Worm (Caenorhabditis elegans): ENCODE data around the gene col-158.

col-158 gene

ce11 chrV:11798320-11798719 lies 31.1 kb upstream of the col-158 start:
- TF ChIP-seq ceh-9 (tag; optimal IDR thresholded peaks at IDR 0.05) (no peak), hlh-8 (tag; optimal IDR thresholded peaks at IDR 0.05) (no peak), C08G9.2 (tag; optimal IDR thresholded peaks at IDR 0.05) (no peak), fkh-10 (GFP tag; optimal IDR thresholded peaks at IDR 0.05) (no peak), ceh-19 (GFP tag; optimal IDR thresholded peaks at IDR 0.05) (no peak), mec-3 (tag; optimal IDR thresholded peaks at IDR 0.05; ENCODE audit: borderline replicate concordance) (no peak), pqm-1 (tag; optimal IDR thresholded peaks at IDR 0.05) (no peak), nfya-1 (tag; optimal IDR thresholded peaks at IDR 0.05) (no peak), rnt-1 (tag; optimal IDR thresholded peaks at IDR 0.05) (no peak), pros-1 (tag; optimal IDR thresholded peaks at IDR 0.05) (no peak), che-1 (tag; optimal IDR thresholded peaks at IDR 0.05) (no peak), unc-55 (GFP tag; optimal IDR thresholded peaks at IDR 0.05) (no peak), ceh-18 (tag; optimal IDR thresholded peaks at IDR 0.05) (no peak), fax-1 (tag; optimal IDR thresholded peaks at IDR 0.05) (no peak)

- TF ChIP-seq pqm-1 (tag; optimal IDR thresholded peaks at IDR 0.05) = no peak
- no peak for TF ChIP-seq elt-2 (tag; optimal IDR thresholded peaks at IDR 0.05)
- TF ChIP-seq sox-4 (tag; optimal IDR thresholded peaks at IDR 0.05) = no peak
- TF ChIP-seq ref-2 (tag; optimal IDR thresholded peaks at IDR 0.05) = peak; percentile 3
- peak; percentile 20 for TF ChIP-seq ceh-18 (tag; optimal IDR thresholded peaks at IDR 0.05)
- no peak for TF ChIP-seq sdc-2 (tag; optimal IDR thresholded peaks at IDR 0.05)
- TF ChIP-seq F13H6.1 (tag; optimal IDR thresholded peaks at IDR 0.05) = peak; percentile 27
Observed at ce11 chrV:11799252-11799822, 30.0 kb upstream of the col-158 start.

- TF ChIP-seq fkh-10 (GFP tag; optimal IDR thresholded peaks at IDR 0.05) = no peak
- TF ChIP-seq T23F11.4 (GFP tag; optimal IDR thresholded peaks at IDR 0.05) = no peak
- TF ChIP-seq fkh-6 (tag; optimal IDR thresholded peaks at IDR 0.05) = no peak
- no peak for TF ChIP-seq pqm-1 (tag; optimal IDR thresholded peaks at IDR 0.05)
- TF ChIP-seq eyg-1 (tag; optimal IDR thresholded peaks at IDR 0.05) = no peak
- TF ChIP-seq C08G9.2 (tag; optimal IDR thresholded peaks at IDR 0.05) = no peak
- TF ChIP-seq K09A11.1 (tag; optimal IDR thresholded peaks at IDR 0.05; ENCODE audit: insufficient read depth) = no peak
- no peak for TF ChIP-seq ceh-19 (GFP tag; optimal IDR thresholded peaks at IDR 0.05)
- TF ChIP-seq ref-2 (tag; optimal IDR thresholded peaks at IDR 0.05) = no peak
- TF ChIP-seq nhr-232 (tag; optimal IDR thresholded peaks at IDR 0.05) = no peak
- no peak for TF ChIP-seq unc-86 (tag; optimal IDR thresholded peaks at IDR 0.05)
- TF ChIP-seq hlh-6 (tag; optimal IDR thresholded peaks at IDR 0.05) = no peak
Observed at ce11 chrV:11800486-11800885, 28.9 kb upstream of the col-158 start.

- TF ChIP-seq Y22D7AL.16 (tag; optimal IDR thresholded peaks at IDR 0.05) = no peak
- TF ChIP-seq elt-2 (tag; optimal IDR thresholded peaks at IDR 0.05) = peak; percentile 40
Observed at ce11 chrV:11801076-11801849, 28.1 kb upstream of the col-158 start.

ce11 chrV:11802508-11802907 lies 26.9 kb upstream of the col-158 start:
- no peak for TF ChIP-seq ama-1 (optimal IDR thresholded peaks at IDR 0.05)
- no peak for TF ChIP-seq fkh-10 (GFP tag; optimal IDR thresholded peaks at IDR 0.05)
- TF ChIP-seq ceh-30 (tag; optimal IDR thresholded peaks at IDR 0.05) = no peak
- no peak for TF ChIP-seq dve-1 (tag; optimal IDR thresholded peaks at IDR 0.05)
- TF ChIP-seq hlh-13 (GFP tag; optimal IDR thresholded peaks at IDR 0.05) = no peak
- no peak for TF ChIP-seq ahr-1 (tag; optimal IDR thresholded peaks at IDR 0.05)
- TF ChIP-seq ceh-9 (tag; optimal IDR thresholded peaks at IDR 0.05) = no peak
- TF ChIP-seq nhr-232 (tag; optimal IDR thresholded peaks at IDR 0.05) = no peak
- TF ChIP-seq hlh-8 (tag; optimal IDR thresholded peaks at IDR 0.05) = no peak
- no peak for TF ChIP-seq ceh-48 (tag; optimal IDR thresholded peaks at IDR 0.05)
- TF ChIP-seq elt-2 (tag; optimal IDR thresholded peaks at IDR 0.05) = no peak
- TF ChIP-seq ceh-6 (GFP tag; optimal IDR thresholded peaks at IDR 0.05) = no peak
- TF ChIP-seq ztf-16 (tag; optimal IDR thresholded peaks at IDR 0.05) = no peak
- TF ChIP-seq odd-2 (tag; optimal IDR thresholded peaks at IDR 0.05) = no peak
- no peak for TF ChIP-seq T23F11.4 (GFP tag; optimal IDR thresholded peaks at IDR 0.05)
- no peak for TF ChIP-seq che-1 (tag; optimal IDR thresholded peaks at IDR 0.05)
- no peak for TF ChIP-seq ets-4 (tag; optimal IDR thresholded peaks at IDR 0.05)

Measured in whole organism, late embryonic.